Fruit fly (Drosophila melanogaster): Measurements from ENCODE around the gene Pxd.
A peak's percentile ranks its signal among the peaks of the same experiment; 100 is the strongest.

dm6 chr3R:17056183-17056904, 42.0 kb downstream of the Pxd start:
- TF ChIP-seq acj6 (GFP tag; optimal IDR thresholded peaks at IDR 0.05) = no peak
- peak; percentile 13 for TF ChIP-seq dac (GFP tag; optimal IDR thresholded peaks at IDR 0.05)
- peak; percentile 81 for TF ChIP-seq CG6854 (GFP tag; optimal IDR thresholded peaks at IDR 0.05)
- no peak for TF ChIP-seq Smox (GFP tag; optimal IDR thresholded peaks at IDR 0.05)
- no peak for TF ChIP-seq CG8319 (GFP tag; optimal IDR thresholded peaks at IDR 0.05)
- TF ChIP-seq Lpt (GFP tag; optimal IDR thresholded peaks at IDR 0.05) = peak; percentile 70
- TF ChIP-seq CG16779 (tag; optimal IDR thresholded peaks at IDR 0.05) = peak; percentile 64
- peak; percentile 69 for TF ChIP-seq CG6808 (GFP tag; optimal IDR thresholded peaks at IDR 0.05)
